Fruit fly (Drosophila melanogaster) whole organism, adult: ENCODE data around the gene CG33060.

Experiments
- CG11617 ChIP-seq: fragments of 200-800 bp; sonication (Bioruptor generic); optimal IDR thresholded peaks from 2 replicates; lab custom pipeline; 2017; ENCODE audit warnings: mild to moderate bottlenecking, missing biosample characterization, missing genetic modification reagents, missing genetic modification characterization
- CG7101 ChIP-seq: fragments of 200-800 bp; sonication (Bioruptor generic); optimal IDR thresholded peaks from 2 replicates; lab custom pipeline; 2018; ENCODE audit warnings: missing biosample characterization, mild to moderate bottlenecking, missing genetic modification characterization, moderate library complexity
- Clk ChIP-seq: fragments of 200-800 bp; sonication (Bioruptor generic); optimal IDR thresholded peaks from 2 replicates; lab custom pipeline; 2017; ENCODE audit warnings: missing biosample characterization, missing genetic modification characterization
- bab1 ChIP-seq: fragments of 200-800 bp; sonication (Bioruptor generic); optimal IDR thresholded peaks from 3 replicates; lab custom pipeline; 2019; ENCODE audit warnings: missing biosample characterization, mild to moderate bottlenecking, missing genetic modification characterization, moderate library complexity
- cnc ChIP-seq, 2 experiments: fragments of >200 bp; optimal IDR thresholded peaks; 2 replicates each; lab custom pipeline; 2017
- kay ChIP-seq: fragments of 200-800 bp; sonication (Bioruptor generic); peaks from one replicate; lab custom pipeline; 2016; ENCODE audit warnings: missing biosample characterization, missing genetic modification characterization, borderline replicate concordance

DNA sequence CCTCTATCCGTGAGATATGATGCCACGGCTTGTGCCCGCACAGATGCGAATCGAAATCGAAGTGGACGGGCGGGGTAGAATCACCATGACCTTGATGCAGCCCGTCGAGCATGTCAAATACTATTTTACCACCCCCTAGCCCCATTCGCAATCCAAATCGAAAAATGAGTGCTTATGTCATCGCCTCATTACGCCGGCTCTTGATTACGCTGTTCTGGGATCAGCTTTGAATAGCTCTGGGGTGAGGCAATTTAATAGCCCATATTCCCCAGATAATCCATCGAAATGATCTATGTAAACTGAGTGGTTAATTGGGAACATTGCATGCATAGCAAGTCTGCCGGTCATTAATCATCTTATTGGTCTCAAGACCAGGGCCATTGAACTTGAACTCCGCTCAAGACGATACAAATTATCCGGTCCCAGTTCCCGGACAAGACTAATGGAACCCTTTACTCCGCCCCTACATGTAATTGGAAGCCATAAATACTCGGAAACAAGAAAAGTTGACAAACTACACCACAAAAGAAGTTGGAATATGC lies 26.4 kb downstream of the CG33060 start:
- TF ChIP-seq Clk (GFP tag; lab: Kevin White, UChicago) (no peak), CG7101 (no peak), bab1 (GFP tag; lab: Kevin White, UChicago) (no peak), kay (GFP tag; lab: Kevin White, UChicago) (no peak), cnc (optimal IDR thresholded peaks at IDR 0.05; lab: Kevin White, UChicago) (no peak), CG11617 (GFP tag; lab: Kevin White, UChicago) (no peak)
